Worm (Caenorhabditis elegans) whole organism, young adult: Measurements from ENCODE around the gene btbd-10.

ENCODE experiments used
- B0336.3 ChIP-seq: fragments of 200-800 bp; sonication (Bioruptor generic); IDR thresholded peaks from 2 replicates; pipeline ENCODE4 v1.3.6; 2022; ENCODE audit warnings: missing genetic modification characterization, missing compliant biosample characterization
- dpl-1 ChIP-seq: fragments of 150-350 bp; optimal IDR thresholded peaks from 2 replicates; lab custom pipeline; 2014; ENCODE audit warnings: missing biosample characterization, missing genetic modification reagents, missing genetic modification characterization
- hmg-20 ChIP-seq: fragments of 200-800 bp; sonication (Bioruptor generic); IDR thresholded peaks from 2 replicates; pipeline ENCODE4 v1.3.6; 2022; ENCODE audit warnings: missing genetic modification reagents, missing genetic modification characterization, missing compliant biosample characterization
- lag-1 ChIP-seq: fragments of 200-800 bp; sonication (Bioruptor generic); IDR thresholded peaks from 2 replicates; pipeline ENCODE4 v1.3.6; 2022; ENCODE audit warnings: missing genetic modification reagents, missing genetic modification characterization, missing compliant biosample characterization
- lin-40 ChIP-seq: sonication (generic microtip); optimal IDR thresholded peaks from 2 replicates; lab custom pipeline; 2016; ENCODE audit warnings: missing genetic modification characterization, mild to moderate bottlenecking, missing compliant biosample characterization, missing genotype, missing genetic modification reagents
- nfya-2 ChIP-seq: fragments of 200-800 bp; sonication (Bioruptor generic); IDR thresholded peaks from 2 replicates; pipeline ENCODE4 v1.3.6; 2022; ENCODE audit warnings: missing genetic modification reagents, missing genetic modification characterization, missing compliant biosample characterization
- nhr-120 ChIP-seq: fragments of 200-800 bp; sonication (Bioruptor generic); IDR thresholded peaks from 2 replicates; pipeline ENCODE4 v1.3.6; 2022; ENCODE audit warnings: missing genetic modification characterization, missing compliant biosample characterization
- sdz-38 ChIP-seq: sonication (generic microtip); optimal IDR thresholded peaks from 2 replicates; lab custom pipeline; 2016; ENCODE audit warnings: missing genotype, missing genetic modification characterization, missing compliant biosample characterization
- zfh-2 ChIP-seq: fragments of 200-800 bp; sonication (Bioruptor generic); conservative IDR thresholded peaks from 2 replicates; pipeline ENCODE4 v1.3.6; 2022; ENCODE audit warnings: missing genetic modification reagents, missing genetic modification characterization, missing compliant biosample characterization

DNA sequence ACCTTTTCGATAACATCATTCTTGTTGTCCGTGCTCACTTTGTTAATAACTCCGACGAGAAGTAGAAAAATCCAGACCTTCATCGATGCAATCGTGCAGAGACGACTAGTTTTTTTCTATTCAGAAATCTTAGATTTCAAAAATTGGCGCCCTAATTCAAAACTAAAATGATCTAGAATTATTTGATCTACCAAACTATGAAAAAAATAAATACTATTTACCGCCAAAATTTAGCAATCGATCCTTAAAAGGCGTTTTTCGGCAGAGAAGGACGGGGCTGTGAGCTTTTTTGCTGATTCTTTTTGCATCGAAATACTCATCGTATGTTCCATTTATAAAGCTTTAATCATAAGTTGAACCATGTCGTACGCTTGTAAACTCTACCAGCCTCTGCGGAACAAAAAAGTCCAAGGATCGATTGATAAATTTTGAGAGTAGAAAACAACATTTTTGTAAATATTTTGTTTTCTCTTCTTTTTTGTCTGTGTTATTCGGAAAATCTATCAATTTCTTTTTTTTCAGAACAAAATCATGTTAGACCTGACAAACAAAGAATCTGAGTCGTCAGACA lies 44.7 kb downstream of the btbd-10 start, which contains the start of the genes try-1 and zyg-12:
- TF ChIP-seq hmg-20 (GFP tag; lab: Robert Waterston, UW) (no peak), zfh-2 (no peak), sdz-38 (tag; lab: Kevin White, UChicago) (no peak), nfya-2 (GFP tag; lab: Robert Waterston, UW) (no peak), nhr-120 (GFP tag; lab: Robert Waterston, UW) (no peak), lin-40 (tag; lab: Kevin White, UChicago) (no peak), lag-1 (GFP tag; lab: Robert Waterston, UW) (no peak), B0336.3 (no peak), dpl-1 (GFP tag; lab: Kevin White, UChicago) (peak; percentile 16)
